Worm (Caenorhabditis elegans) whole organism, late embryonic: ENCODE data around the gene dyci-1.
A peak's percentile ranks its signal among the peaks of the same experiment; 100 is the strongest.

ENCODE experiments used
- C38D4.7 ChIP-seq: fragments of 200-800 bp; sonication (Bioruptor generic); optimal IDR thresholded peaks from 2 replicates; lab custom pipeline; 2018; ENCODE audit warnings: mild to moderate bottlenecking, missing genetic modification characterization, moderate library complexity, missing compliant biosample characterization
- F13H6.1 ChIP-seq: sonication (generic microtip); optimal IDR thresholded peaks from 2 replicates; lab custom pipeline; 2016; ENCODE audit warnings: missing genetic modification characterization, missing compliant biosample characterization
- K09A11.1 ChIP-seq: sonication (generic microtip); optimal IDR thresholded peaks from 2 replicates; lab custom pipeline; 2017; ENCODE audit warnings: antibody characterized with exemption, mild to moderate bottlenecking, missing genetic modification characterization, missing compliant biosample characterization; ENCODE audit not compliant: insufficient read depth
- Y22D7AL.16 ChIP-seq: sonication (generic microtip); optimal IDR thresholded peaks from 2 replicates; lab custom pipeline; 2016; ENCODE audit warnings: missing genetic modification characterization, missing compliant biosample characterization
- ama-1 ChIP-seq: fragments of 150-350 bp; optimal IDR thresholded peaks from 2 replicates; lab custom pipeline; 2014
- ceh-31 ChIP-seq: sonication (generic microtip); optimal IDR thresholded peaks from 2 replicates; lab custom pipeline; 2016; ENCODE audit warnings: missing genetic modification characterization, missing compliant biosample characterization
- ceh-45 ChIP-seq: fragments of 200-800 bp; sonication (Bioruptor generic); IDR thresholded peaks from 2 replicates; pipeline ENCODE4 v1.3.6; 2022; ENCODE audit warnings: missing genetic modification reagents, missing genetic modification characterization, missing compliant biosample characterization
- ceh-48 ChIP-seq: sonication (generic microtip); optimal IDR thresholded peaks from 2 replicates; lab custom pipeline; 2016; ENCODE audit warnings: missing genetic modification characterization, inconsistent platforms, missing compliant biosample characterization
- ceh-6 ChIP-seq: fragments of 200-800 bp; sonication (Bioruptor generic); optimal IDR thresholded peaks from 2 replicates; lab custom pipeline; 2018; ENCODE audit warnings: mild to moderate bottlenecking, missing genetic modification characterization, missing compliant biosample characterization
- che-1 ChIP-seq: sonication (generic microtip); optimal IDR thresholded peaks from 2 replicates; lab custom pipeline; 2016; ENCODE audit warnings: mild to moderate bottlenecking, missing genetic modification characterization, missing compliant biosample characterization
- dve-1 ChIP-seq: sonication (generic microtip); optimal IDR thresholded peaks from 2 replicates; lab custom pipeline; 2017; ENCODE audit warnings: antibody characterized with exemption, mild to moderate bottlenecking, missing genetic modification characterization, missing compliant biosample characterization
- ets-4 ChIP-seq: sonication (generic microtip); optimal IDR thresholded peaks from 2 replicates; lab custom pipeline; 2016; ENCODE audit warnings: missing genetic modification characterization, missing compliant biosample characterization
- eyg-1 ChIP-seq: sonication (generic microtip); optimal IDR thresholded peaks from 2 replicates; lab custom pipeline; 2016; ENCODE audit warnings: missing genotype, missing genetic modification characterization, missing compliant biosample characterization
- fax-1 ChIP-seq: sonication (generic microtip); optimal IDR thresholded peaks from 2 replicates; lab custom pipeline; 2016; ENCODE audit warnings: missing genotype, missing genetic modification characterization, missing compliant biosample characterization
- hlh-13 ChIP-seq: fragments of 200-800 bp; sonication (Bioruptor generic); optimal IDR thresholded peaks from 2 replicates; lab custom pipeline; 2018; ENCODE audit warnings: mild to moderate bottlenecking, missing genetic modification characterization, missing compliant biosample characterization
- hlh-30 ChIP-seq: sonication (generic microtip); optimal IDR thresholded peaks from 2 replicates; lab custom pipeline; 2017; ENCODE audit warnings: antibody characterized with exemption, missing genetic modification characterization, missing compliant biosample characterization; ENCODE audit not compliant: insufficient read depth
- hlh-6 ChIP-seq: sonication (generic microtip); optimal IDR thresholded peaks from 2 replicates; lab custom pipeline; 2016; ENCODE audit warnings: missing genotype, missing genetic modification characterization, missing compliant biosample characterization
- hlh-8 ChIP-seq: sonication (generic microtip); optimal IDR thresholded peaks from 2 replicates; lab custom pipeline; 2016; ENCODE audit warnings: missing genotype, missing genetic modification characterization, missing compliant biosample characterization
- madf-2 ChIP-seq: sonication (generic microtip); optimal IDR thresholded peaks from 2 replicates; lab custom pipeline; 2017; ENCODE audit warnings: missing genetic modification characterization, missing compliant biosample characterization
- nfya-1 ChIP-seq: sonication (generic microtip); optimal IDR thresholded peaks from 2 replicates; lab custom pipeline; 2017; ENCODE audit warnings: missing genetic modification characterization, mild to moderate bottlenecking, missing compliant biosample characterization, antibody characterized with exemption, moderate library complexity
- npax-4 ChIP-seq: sonication (generic microtip); optimal IDR thresholded peaks from 2 replicates; lab custom pipeline; 2016; ENCODE audit warnings: missing genetic modification characterization, missing compliant biosample characterization
- pag-3 ChIP-seq: sonication (generic microtip); optimal IDR thresholded peaks from 2 replicates; lab custom pipeline; 2016; ENCODE audit warnings: missing compliant biosample characterization, missing genetic modification characterization, borderline replicate concordance
- pax-1 ChIP-seq: fragments of 150-350 bp; optimal IDR thresholded peaks from 2 replicates; lab custom pipeline; 2014; ENCODE audit warnings: missing biosample characterization, missing genetic modification characterization
- pros-1 ChIP-seq: fragments of 150-350 bp; optimal IDR thresholded peaks from 2 replicates; lab custom pipeline; 2014; ENCODE audit warnings: missing biosample characterization, missing genetic modification reagents, missing genetic modification characterization
- ref-2 ChIP-seq: sonication (generic microtip); optimal IDR thresholded peaks from 2 replicates; lab custom pipeline; 2016; ENCODE audit warnings: missing genetic modification characterization, missing compliant biosample characterization
- sox-2 ChIP-seq: fragments of 200-800 bp; sonication (Bioruptor generic); IDR thresholded peaks from 2 replicates; pipeline ENCODE4 v1.3.6; 2022; ENCODE audit warnings: missing genetic modification reagents, missing genetic modification characterization, missing compliant biosample characterization
- sox-4 ChIP-seq: sonication (generic microtip); optimal IDR thresholded peaks from 2 replicates; lab custom pipeline; 2017; ENCODE audit warnings: mild to moderate bottlenecking, missing genetic modification characterization, inconsistent platforms, missing compliant biosample characterization
- syd-9 ChIP-seq: sonication (generic microtip); optimal IDR thresholded peaks from 2 replicates; lab custom pipeline; 2016; ENCODE audit warnings: mild to moderate bottlenecking, missing genetic modification characterization, moderate library complexity, missing compliant biosample characterization
- tbx-2 ChIP-seq: sonication (generic microtip); optimal IDR thresholded peaks from 2 replicates; lab custom pipeline; 2016; ENCODE audit warnings: missing genetic modification characterization, missing compliant biosample characterization
- unc-42 ChIP-seq: sonication (generic microtip); optimal IDR thresholded peaks from 2 replicates; lab custom pipeline; 2016; ENCODE audit warnings: missing genotype, missing genetic modification characterization, missing compliant biosample characterization
- unc-55 ChIP-seq: sonication (generic microtip); optimal IDR thresholded peaks from 2 replicates; lab custom pipeline; 2017; ENCODE audit warnings: missing biosample characterization, missing genetic modification reagents, missing genetic modification characterization
- unc-86 ChIP-seq: sonication (generic microtip); optimal IDR thresholded peaks from 2 replicates; lab custom pipeline; 2016; ENCODE audit warnings: missing genetic modification characterization, missing compliant biosample characterization
- ztf-16 ChIP-seq: sonication (generic microtip); optimal IDR thresholded peaks from 2 replicates; lab custom pipeline; 2017; ENCODE audit warnings: missing genetic modification characterization, missing compliant biosample characterization

Gene dyci-1

ce11 chrIV:6789950-6790349, 4.9 kb upstream of the dyci-1 start:
- TF ChIP-seq eyg-1 (no peak), sox-4 (tag; lab: Kevin White, UChicago) (no peak), syd-9 (tag; lab: Kevin White, UChicago) (no peak), ama-1 (lab: Kevin White, UChicago) (no peak), C38D4.7 (no peak), pax-1 (tag; lab: Kevin White, UChicago) (no peak), hlh-8 (tag; lab: Kevin White, UChicago) (no peak), che-1 (tag; lab: Kevin White, UChicago) (no peak), K09A11.1 (tag; lab: Kevin White, UChicago) (no peak), sox-2 (GFP tag; lab: Robert Waterston, UW) (no peak), ceh-6 (GFP tag; lab: Kevin White, UChicago) (no peak), fax-1 (tag; lab: Kevin White, UChicago) (no peak), npax-4 (no peak)

ce11 chrIV:6785873-6786272, 801 bp upstream of the dyci-1 start:
- TF ChIP-seq npax-4 (no peak), K09A11.1 (tag; lab: Kevin White, UChicago) (no peak), nfya-1 (tag; lab: Kevin White, UChicago) (peak; percentile 34), unc-42 (tag; lab: Kevin White, UChicago) (peak; percentile 31), unc-55 (GFP tag; lab: Kevin White, UChicago) (peak; percentile 20), F13H6.1 (tag; lab: Kevin White, UChicago) (no peak)

DNA sequence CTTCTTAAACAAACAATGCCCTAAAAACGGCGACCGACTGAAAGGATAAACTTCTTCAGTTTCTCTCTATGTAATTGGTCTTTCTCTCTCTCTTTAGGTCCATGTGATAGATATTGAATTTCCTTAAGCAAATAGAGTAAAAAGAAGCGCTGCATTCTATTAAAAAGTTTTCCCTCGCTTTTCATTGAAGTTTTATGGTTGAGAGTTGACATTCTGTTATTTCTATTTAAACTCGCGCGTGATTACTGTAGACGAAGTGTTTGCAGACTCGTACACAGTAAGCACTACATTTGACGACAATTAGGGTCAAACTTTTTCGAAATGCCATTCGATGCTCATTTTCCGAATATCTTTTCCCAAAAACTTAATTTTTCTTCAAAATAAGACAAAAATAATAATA, 7.9 kb downstream of the dyci-1 start:
- TF ChIP-seq che-1 (tag; lab: Kevin White, UChicago), result no peak
- no peak for TF ChIP-seq npax-4
- no peak for TF ChIP-seq unc-86 (tag; lab: Kevin White, UChicago)
- TF ChIP-seq hlh-8 (tag; lab: Kevin White, UChicago), result no peak
- TF ChIP-seq Y22D7AL.16 (tag; lab: Kevin White, UChicago), result no peak
- TF ChIP-seq ceh-45 (GFP tag; lab: Robert Waterston, UW), result no peak
- TF ChIP-seq syd-9 (tag; lab: Kevin White, UChicago), result no peak
- TF ChIP-seq ama-1 (lab: Kevin White, UChicago), result no peak
- TF ChIP-seq dve-1, result no peak
- TF ChIP-seq nfya-1 (tag; lab: Kevin White, UChicago), result no peak

DNA sequence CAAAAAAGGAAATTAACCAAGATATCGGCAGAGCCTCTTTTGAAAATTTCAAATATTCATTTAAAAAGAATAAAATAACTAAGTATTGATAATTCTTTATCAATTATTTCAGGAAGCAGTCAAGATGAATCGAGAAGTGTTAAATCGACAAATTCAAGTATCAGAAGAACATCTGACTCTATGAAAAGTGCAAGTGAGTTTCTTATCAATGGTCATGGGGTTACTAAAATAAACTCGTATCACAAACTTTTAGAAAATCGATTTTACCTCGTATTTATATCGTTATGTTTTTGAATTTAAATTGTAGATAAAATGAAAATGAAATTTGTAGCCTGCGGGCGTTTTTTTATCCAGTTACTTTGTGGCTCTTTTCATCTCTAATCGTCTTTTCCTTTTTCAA, 13.5 kb downstream of the dyci-1 start:
- TF ChIP-seq hlh-6, result no peak
- no peak for TF ChIP-seq eyg-1
- TF ChIP-seq ets-4 (tag; lab: Kevin White, UChicago), result no peak
- no peak for TF ChIP-seq ref-2
- TF ChIP-seq pros-1 (tag; lab: Kevin White, UChicago), result no peak
- no peak for TF ChIP-seq hlh-8 (tag; lab: Kevin White, UChicago)
- TF ChIP-seq madf-2 (tag; lab: Kevin White, UChicago), result no peak
- no peak for TF ChIP-seq ztf-16
- TF ChIP-seq, all 69 proteins: peak for 0

- no peak for TF ChIP-seq pag-3 (tag; lab: Kevin White, UChicago)
Measured at ce11 chrIV:6770407-6770883, 14.6 kb downstream of the dyci-1 start, which contains the start of gene anat-1. Gene anat-1, plus strand, starts transcription at chrIV:6770833.

ce11 chrIV:6767240-6767639, 17.8 kb downstream of the dyci-1 start:
- no peak for TF ChIP-seq K09A11.1 (tag; lab: Kevin White, UChicago)
- TF ChIP-seq ceh-31 (tag; lab: Kevin White, UChicago), result peak; percentile 54
- TF ChIP-seq nfya-1 (tag; lab: Kevin White, UChicago), result peak; percentile 61
- peak; percentile 53 for TF ChIP-seq ceh-48 (tag; lab: Kevin White, UChicago)
- TF ChIP-seq hlh-13 (GFP tag; lab: Kevin White, UChicago), result no peak
- TF ChIP-seq pax-1 (tag; lab: Kevin White, UChicago), result peak; percentile 91
- peak; percentile 62 for TF ChIP-seq hlh-30
- peak; percentile 38 for TF ChIP-seq unc-42 (tag; lab: Kevin White, UChicago)
- peak; percentile 5 for TF ChIP-seq tbx-2 (tag; lab: Kevin White, UChicago)
- TF ChIP-seq, all 69 proteins: peak for 7
